Worm (Caenorhabditis elegans) whole organism, young adult: ENCODE data around the gene srh-299.

Source experiments
- F22D6.2 ChIP-seq: sonication (generic microtip); optimal IDR thresholded peaks from 2 replicates; lab custom pipeline; 2016; ENCODE audit warnings: mild to moderate bottlenecking, missing genetic modification characterization, missing compliant biosample characterization
- F37B4.10 ChIP-seq: fragments of 200-800 bp; sonication (Bioruptor generic); IDR thresholded peaks from 2 replicates; pipeline ENCODE4 v1.3.6; 2022; ENCODE audit warnings: missing genetic modification characterization, missing compliant biosample characterization
- F49E8.2 ChIP-seq: sonication (generic microtip); optimal IDR thresholded peaks from 3 replicates; lab custom pipeline; 2017; ENCODE audit warnings: missing genetic modification characterization, mild to moderate bottlenecking, missing compliant biosample characterization, antibody characterized with exemption, moderate library complexity; ENCODE audit not compliant: insufficient read depth
- F55B11.4 ChIP-seq: sonication (generic microtip); optimal IDR thresholded peaks from 2 replicates; lab custom pipeline; 2016; ENCODE audit warnings: missing compliant biosample characterization, missing genetic modification characterization, borderline replicate concordance; ENCODE audit not compliant: insufficient read depth
- K12H6.12 ChIP-seq: fragments of 200-800 bp; sonication (Bioruptor generic); optimal IDR thresholded peaks from 2 replicates; lab custom pipeline; 2018; ENCODE audit warnings: mild to moderate bottlenecking, missing genetic modification characterization, missing compliant biosample characterization
- T26A5.8 ChIP-seq: sonication (generic microtip); optimal IDR thresholded peaks from 2 replicates; lab custom pipeline; 2016; ENCODE audit warnings: missing genetic modification characterization, missing compliant biosample characterization
- athp-1 ChIP-seq: sonication (generic microtip); optimal IDR thresholded peaks from 2 replicates; lab custom pipeline; 2017; ENCODE audit warnings: mild to moderate bottlenecking, missing genetic modification characterization, missing compliant biosample characterization
- ccch-3 ChIP-seq: fragments of 200-800 bp; sonication (Bioruptor generic); optimal IDR thresholded peaks from 2 replicates; lab custom pipeline; 2018; ENCODE audit warnings: mild to moderate bottlenecking, missing genetic modification characterization, missing compliant biosample characterization
- cebp-1 ChIP-seq, 2 experiments: fragments of 200-800 bp in 1 of 2; sonication (Bioruptor generic) in 1 of 2; sonication (generic microtip) in 1 of 2; IDR thresholded peaks in 1 of 2; optimal IDR thresholded peaks in 1 of 2; 2 replicates each; pipeline versions ENCODE4 v1.3.6 to Lab custom; 2017 to 2022; ENCODE audit warnings: missing compliant biosample characterization in 2 of 2, missing genetic modification characterization in 2 of 2, mild to moderate bottlenecking in 1 of 2, missing genetic modification reagents in 1 of 2, moderate library complexity in 1 of 2
- ceh-27 ChIP-seq: fragments of 200-800 bp; sonication (Bioruptor generic); optimal IDR thresholded peaks from 2 replicates; lab custom pipeline; 2018; ENCODE audit warnings: mild to moderate bottlenecking, missing genetic modification characterization, moderate library complexity, missing compliant biosample characterization
- ceh-40 ChIP-seq: fragments of 200-800 bp; sonication (Bioruptor generic); IDR thresholded peaks from 2 replicates; pipeline ENCODE4 v1.3.6; 2022; ENCODE audit warnings: missing genetic modification characterization, missing compliant biosample characterization
- dox-1 ChIP-seq: fragments of 200-800 bp; sonication (Bioruptor generic); IDR thresholded peaks from 2 replicates; pipeline ENCODE4 v1.3.6; 2022; ENCODE audit warnings: missing genetic modification reagents, missing genetic modification characterization, missing compliant biosample characterization
- egrh-3 ChIP-seq: fragments of 200-800 bp; sonication (Bioruptor generic); IDR thresholded peaks from 2 replicates; pipeline ENCODE4 v1.3.6; 2022; ENCODE audit warnings: missing genetic modification reagents, missing genetic modification characterization, missing compliant biosample characterization
- gei-17 ChIP-seq: fragments of 200-800 bp; sonication (Bioruptor generic); optimal IDR thresholded peaks from 2 replicates; lab custom pipeline; 2018; ENCODE audit warnings: mild to moderate bottlenecking, missing genetic modification characterization, missing compliant biosample characterization
- hlh-26 ChIP-seq: fragments of 200-800 bp; sonication (Bioruptor generic); conservative IDR thresholded peaks from 2 replicates; pipeline ENCODE4 v1.3.6; 2022; ENCODE audit warnings: missing genetic modification reagents, missing genetic modification characterization, missing compliant biosample characterization
- lin-35 ChIP-seq, 3 experiments: fragments of 150-350 bp in 2 of 3; sonication (generic microtip) in 1 of 3; optimal IDR thresholded peaks; 2 replicates each; lab custom pipeline; 2014 to 2018; ENCODE audit warnings: missing biosample characterization in 3 of 3, missing genetic modification characterization in 3 of 3, missing genetic modification reagents in 3 of 3
- lin-40 ChIP-seq: sonication (generic microtip); optimal IDR thresholded peaks from 2 replicates; lab custom pipeline; 2016; ENCODE audit warnings: missing genetic modification characterization, mild to moderate bottlenecking, missing compliant biosample characterization, missing genotype, missing genetic modification reagents
- lir-1 ChIP-seq: fragments of 200-800 bp; sonication (Bioruptor generic); conservative IDR thresholded peaks from 2 replicates; pipeline ENCODE4 v1.3.6; 2022; ENCODE audit warnings: missing genetic modification reagents, missing genetic modification characterization, missing compliant biosample characterization
- lsl-1 ChIP-seq: fragments of 200-800 bp; sonication (Bioruptor generic); optimal IDR thresholded peaks from 2 replicates; lab custom pipeline; 2018; ENCODE audit warnings: mild to moderate bottlenecking, missing genetic modification characterization, moderate library complexity, missing compliant biosample characterization
- madf-6 ChIP-seq: fragments of 200-800 bp; sonication (Bioruptor generic); IDR thresholded peaks from 2 replicates; pipeline ENCODE4 v1.3.6; 2022; ENCODE audit warnings: missing genetic modification reagents, missing genetic modification characterization, missing compliant biosample characterization
- mel-28 ChIP-seq: sonication (generic microtip); optimal IDR thresholded peaks from 2 replicates; lab custom pipeline; 2016; ENCODE audit warnings: borderline replicate concordance, mild to moderate bottlenecking, missing genetic modification characterization, missing compliant biosample characterization
- nfya-2 ChIP-seq: fragments of 200-800 bp; sonication (Bioruptor generic); IDR thresholded peaks from 2 replicates; pipeline ENCODE4 v1.3.6; 2022; ENCODE audit warnings: missing genetic modification reagents, missing genetic modification characterization, missing compliant biosample characterization
- nhr-179 ChIP-seq: sonication (generic microtip); optimal IDR thresholded peaks from 2 replicates; lab custom pipeline; 2016; ENCODE audit warnings: mild to moderate bottlenecking, missing genetic modification characterization, missing compliant biosample characterization
- nhr-27 ChIP-seq: fragments of 200-800 bp; sonication (Bioruptor generic); optimal IDR thresholded peaks from 2 replicates; lab custom pipeline; 2018; ENCODE audit warnings: mild to moderate bottlenecking, missing genetic modification characterization, moderate library complexity, missing compliant biosample characterization
- pha-4 ChIP-seq: fragments of 150-350 bp; sonication (generic microtip); optimal IDR thresholded peaks from 2 replicates; lab custom pipeline; 2014; ENCODE audit warnings: missing biosample characterization, missing genetic modification reagents, missing genetic modification characterization
- rcor-1 ChIP-seq: fragments of 200-800 bp; sonication (Bioruptor generic); IDR thresholded peaks from 2 replicates; pipeline ENCODE4 v1.3.6; 2022; ENCODE audit warnings: missing genetic modification reagents, missing genetic modification characterization, missing compliant biosample characterization
- rec-8 ChIP-seq, 2 experiments: sonication (generic microtip); optimal IDR thresholded peaks; 2 replicates each; lab custom pipeline; 2016; ENCODE audit warnings: mild to moderate bottlenecking in 2 of 2, missing genetic modification characterization in 2 of 2, missing genetic modification reagents in 2 of 2, missing genotype in 2 of 2, missing biosample characterization in 1 of 2, missing compliant biosample characterization in 1 of 2, moderate library complexity in 1 of 2
- repo-1 ChIP-seq: sonication (generic microtip); optimal IDR thresholded peaks from 2 replicates; lab custom pipeline; 2017; ENCODE audit warnings: mild to moderate bottlenecking, missing genetic modification characterization, missing compliant biosample characterization
- sdz-38 ChIP-seq: sonication (generic microtip); optimal IDR thresholded peaks from 2 replicates; lab custom pipeline; 2016; ENCODE audit warnings: missing genotype, missing genetic modification characterization, missing compliant biosample characterization
- snpc-1.1 ChIP-seq: sonication (generic microtip); optimal IDR thresholded peaks from 2 replicates; lab custom pipeline; 2017; ENCODE audit warnings: missing genetic modification characterization, mild to moderate bottlenecking, missing compliant biosample characterization, antibody characterized with exemption, moderate library complexity, missing genotype, missing genetic modification reagents; ENCODE audit not compliant: insufficient read depth
- snpc-1.3 ChIP-seq: sonication (generic microtip); optimal IDR thresholded peaks from 2 replicates; lab custom pipeline; 2017; ENCODE audit warnings: missing genetic modification characterization, mild to moderate bottlenecking, missing compliant biosample characterization, antibody characterized with exemption, moderate library complexity, missing genotype, missing genetic modification reagents; ENCODE audit not compliant: insufficient read depth
- snpc-4 ChIP-seq, 5 experiments: fragments of 150-350 bp in 1 of 5; sonication (generic microtip) in 4 of 5; optimal IDR thresholded peaks; 2 replicates each; lab custom pipeline; 2014 to 2018; ENCODE audit warnings: missing genetic modification characterization in 5 of 5, missing biosample characterization in 3 of 5, antibody characterized with exemption in 2 of 5, mild to moderate bottlenecking in 2 of 5, missing compliant biosample characterization in 2 of 5, missing genotype in 2 of 5, moderate library complexity in 2 of 5, missing genetic modification reagents in 1 of 5
- tbp1 ChIP-seq: fragments of 200-800 bp; sonication (Bioruptor generic); optimal IDR thresholded peaks from 2 replicates; lab custom pipeline; 2018; ENCODE audit warnings: mild to moderate bottlenecking, missing genetic modification characterization, missing compliant biosample characterization
- tbx-9 ChIP-seq: sonication (generic microtip); optimal IDR thresholded peaks from 2 replicates; lab custom pipeline; 2016; ENCODE audit warnings: borderline replicate concordance, missing genetic modification characterization, inconsistent platforms, missing compliant biosample characterization
- tlf-1 ChIP-seq: fragments of 200-800 bp; sonication (Bioruptor generic); optimal IDR thresholded peaks from 2 replicates; lab custom pipeline; 2018; ENCODE audit warnings: mild to moderate bottlenecking, missing genetic modification characterization, missing compliant biosample characterization
- zim-3 ChIP-seq: sonication (generic microtip); optimal IDR thresholded peaks from 2 replicates; lab custom pipeline; 2017; ENCODE audit warnings: mild to moderate bottlenecking, missing genetic modification characterization, moderate library complexity, missing compliant biosample characterization
- ztf-26 ChIP-seq: sonication (generic microtip); optimal IDR thresholded peaks from 2 replicates; lab custom pipeline; 2017; ENCODE audit warnings: missing genetic modification characterization, missing compliant biosample characterization
- ztf-3 ChIP-seq: fragments of 200-800 bp; sonication (Bioruptor generic); optimal IDR thresholded peaks from 2 replicates; lab custom pipeline; 2018; ENCODE audit warnings: mild to moderate bottlenecking, missing genetic modification characterization, missing compliant biosample characterization

Gene srh-299

DNA sequence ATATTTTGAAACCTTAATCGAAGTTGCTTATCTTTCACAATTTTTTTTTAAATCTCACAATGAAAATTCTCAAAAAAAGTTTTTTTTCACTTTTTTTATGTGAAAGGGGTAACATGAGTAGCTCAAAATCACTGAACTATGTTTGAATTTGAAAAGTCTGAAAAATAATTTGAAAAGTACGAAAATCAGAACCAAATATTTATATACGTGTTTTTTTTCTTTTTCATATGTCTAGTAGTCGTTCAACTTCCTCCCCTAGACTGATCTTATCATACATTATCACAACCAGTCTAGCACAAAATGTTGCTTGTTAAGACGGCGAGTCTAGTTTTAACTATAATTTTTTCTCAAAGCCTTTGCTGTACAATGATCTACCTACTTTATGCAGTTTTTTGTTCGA is 41.7 kb upstream of the srh-299 start, which contains the start of gene srbc-49:
TSS of gene srbc-49 (plus strand) at position 301 of the 400 bp plus-strand sequence.
- TF ChIP-seq ztf-26 (tag; lab: Kevin White, UChicago): no peak
- no peak for TF ChIP-seq tbx-9 (tag; lab: Kevin White, UChicago)
- TF ChIP-seq tlf-1 (GFP tag; lab: Kevin White, UChicago): no peak
- no peak for TF ChIP-seq tbp1
- no peak for TF ChIP-seq lsl-1 (GFP tag; lab: Kevin White, UChicago)
- TF ChIP-seq nhr-27: no peak
- TF ChIP-seq, all 124 proteins: peak for 0

DNA sequence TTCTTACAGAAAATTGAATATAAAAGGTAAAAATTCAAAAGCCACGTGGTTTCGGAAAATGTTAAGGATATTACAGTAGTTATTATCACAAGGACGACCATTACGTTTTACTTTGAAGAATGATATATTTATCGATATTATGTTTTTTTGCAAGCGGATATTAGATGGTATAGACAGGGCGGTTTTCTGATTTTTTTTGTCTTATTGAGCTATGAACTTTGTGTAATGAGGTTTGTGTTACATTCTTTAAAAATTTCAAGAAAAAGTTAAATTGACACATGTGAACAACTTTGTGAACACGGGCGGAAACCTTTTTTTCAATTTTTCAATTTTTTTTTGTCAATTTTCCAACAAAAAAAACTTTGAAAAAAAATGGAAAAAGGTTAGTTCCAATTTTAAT is 38.3 kb upstream of the srh-299 start, which contains the start of gene srbc-50:
TSS of gene srbc-50 (minus strand) at position 101 of the 400 bp plus-strand sequence.
- TF ChIP-seq dox-1 (GFP tag; lab: Robert Waterston, UW) (no peak), pha-4 (tag; lab: Kevin White, UChicago) (no peak), sdz-38 (tag; lab: Kevin White, UChicago) (no peak), nhr-179 (tag; lab: Kevin White, UChicago) (no peak), tlf-1 (GFP tag; lab: Kevin White, UChicago) (no peak), repo-1 (tag; lab: Kevin White, UChicago) (no peak), F22D6.2 (tag; lab: Kevin White, UChicago) (no peak), rcor-1 (GFP tag; lab: Robert Waterston, UW) (no peak), snpc-1.3 (tag; lab: Kevin White, UChicago) (no peak), egrh-3 (GFP tag; lab: Robert Waterston, UW) (no peak), lin-40 (tag; lab: Kevin White, UChicago) (no peak), zim-3 (tag; lab: Kevin White, UChicago) (no peak), F37B4.10 (no peak)

DNA sequence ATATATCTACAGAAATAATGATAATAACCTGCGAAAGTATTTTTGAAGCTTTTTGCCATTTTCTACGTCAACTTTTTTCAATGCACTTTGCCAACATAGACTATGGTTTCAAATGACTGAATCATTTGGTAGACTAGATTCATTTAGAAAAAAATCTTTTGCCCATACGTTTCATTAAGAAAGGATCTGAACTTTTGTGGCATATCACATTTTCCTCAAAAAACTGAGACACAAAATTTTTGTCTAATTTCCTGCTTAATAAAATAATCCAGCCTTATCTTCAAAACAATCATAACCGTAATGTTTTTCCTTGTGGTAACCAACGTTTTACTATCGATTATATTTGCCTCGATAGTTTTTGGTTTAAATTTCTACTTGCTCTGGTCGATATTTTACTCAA is 37.0 kb upstream of the srh-299 start, which contains the start of gene srbc-51:
TSS of gene srbc-51 (plus strand) at position 301 of the 400 bp plus-strand sequence.
- TF ChIP-seq ztf-3 (GFP tag; lab: Kevin White, UChicago) (no peak), ceh-27 (GFP tag; lab: Kevin White, UChicago) (no peak), lin-35 (GFP tag; optimal IDR thresholded peaks at IDR 0.05; lab: Kevin White, UChicago) (no peak), zim-3 (tag; lab: Kevin White, UChicago) (no peak), T26A5.8 (tag; lab: Kevin White, UChicago) (no peak), repo-1 (tag; lab: Kevin White, UChicago) (no peak), mel-28 (tag; lab: Kevin White, UChicago) (no peak), lir-1 (GFP tag; lab: Robert Waterston, UW) (no peak), nfya-2 (GFP tag; lab: Robert Waterston, UW) (no peak)

DNA sequence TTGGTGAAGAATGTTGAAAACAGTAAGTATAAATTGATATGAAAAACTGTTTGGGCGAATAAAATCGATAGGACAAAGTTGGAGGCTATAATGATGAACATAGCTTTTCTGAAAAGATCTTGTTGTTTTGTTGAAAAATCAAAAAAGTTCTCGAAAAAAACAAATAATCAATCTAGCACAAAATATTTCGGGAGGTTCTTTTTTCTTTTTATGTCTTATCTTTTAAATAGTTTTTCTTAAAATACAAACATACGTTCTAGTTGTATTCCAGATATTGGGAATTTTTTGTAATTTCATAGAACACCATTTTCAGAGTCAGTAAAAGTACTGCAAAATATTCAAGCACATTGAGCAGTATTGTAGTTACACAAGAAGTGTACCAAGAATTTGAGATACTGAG is 33.2 kb upstream of the srh-299 start, which contains the start of gene srbc-55:
TSS of gene srbc-55 (minus strand) at position 101 of the 400 bp plus-strand sequence.
- no peak for TF ChIP-seq snpc-4 (GFP tag; optimal IDR thresholded peaks at IDR 0.05; lab: Kevin White, UChicago)
- TF ChIP-seq snpc-4 (tag; optimal IDR thresholded peaks at IDR 0.05; lab: Kevin White, UChicago): no peak
- TF ChIP-seq gei-17 (GFP tag; lab: Kevin White, UChicago): no peak
- no peak for TF ChIP-seq lir-1 (GFP tag; lab: Robert Waterston, UW)
- TF ChIP-seq ceh-40: no peak
- no peak for TF ChIP-seq cebp-1 (GFP tag; IDR thresholded peaks at IDR 0.05; lab: Robert Waterston, UW)
- no peak for TF ChIP-seq cebp-1 (tag; optimal IDR thresholded peaks at IDR 0.05; lab: Kevin White, UChicago)
- TF ChIP-seq madf-6 (GFP tag; lab: Robert Waterston, UW): no peak
- TF ChIP-seq snpc-1.3 (tag; lab: Kevin White, UChicago): no peak
- TF ChIP-seq ccch-3 (GFP tag; lab: Kevin White, UChicago): no peak
- TF ChIP-seq athp-1 (tag; lab: Kevin White, UChicago): no peak
- TF ChIP-seq zim-3 (tag; lab: Kevin White, UChicago): no peak
- no peak for TF ChIP-seq hlh-26 (GFP tag; lab: Robert Waterston, UW)
- no peak for TF ChIP-seq K12H6.12 (tag; lab: Kevin White, UChicago)
- no peak for TF ChIP-seq F55B11.4 (tag; lab: Kevin White, UChicago)
- no peak for TF ChIP-seq rec-8 (tag; optimal IDR thresholded peaks at IDR 0.05; lab: Kevin White, UChicago)
- TF ChIP-seq F49E8.2: no peak
- no peak for TF ChIP-seq snpc-1.1 (tag; lab: Kevin White, UChicago)
- no peak for TF ChIP-seq mel-28 (tag; lab: Kevin White, UChicago)
